Fruit fly (Drosophila melanogaster) whole organism, embryonic: Measurements from ENCODE around the gene senju.

Experiments
- B-H2 ChIP-seq: fragments of 200-800 bp; sonication (Bioruptor generic); optimal IDR thresholded peaks from 2 replicates; lab custom pipeline; 2018; ENCODE audit warnings: missing biosample characterization, mild to moderate bottlenecking, missing genetic modification characterization
- BtbVII ChIP-seq: fragments of 200-800 bp; sonication (Bioruptor generic); optimal IDR thresholded peaks from 3 replicates; lab custom pipeline; 2017; ENCODE audit warnings: missing biosample characterization, mild to moderate bottlenecking, missing genetic modification characterization
- CG10209 ChIP-seq: fragments of 200-800 bp; sonication (Bioruptor generic); optimal IDR thresholded peaks from 3 replicates; lab custom pipeline; 2017; ENCODE audit warnings: missing biosample characterization, mild to moderate bottlenecking, missing genetic modification characterization, missing genetic modification reagents
- CG10274 ChIP-seq: fragments of 200-800 bp; sonication (Bioruptor generic); optimal IDR thresholded peaks from 3 replicates; lab custom pipeline; 2017; ENCODE audit warnings: missing biosample characterization, mild to moderate bottlenecking, missing genetic modification characterization
- CG10565 ChIP-seq: fragments of 200-800 bp; sonication (Bioruptor generic); optimal IDR thresholded peaks from 3 replicates; lab custom pipeline; 2016; ENCODE audit warnings: missing biosample characterization, mild to moderate bottlenecking, missing genetic modification characterization
- CG14860 ChIP-seq: fragments of 200-800 bp; sonication (Bioruptor generic); IDR thresholded peaks from 3 replicates; pipeline ENCODE4 v1.3.6; 2022; ENCODE audit warnings: missing biosample characterization, missing genetic modification characterization; ENCODE audit not compliant: partially characterized antibody
- CG15514 ChIP-seq: fragments of 200-800 bp; sonication (Bioruptor generic); optimal IDR thresholded peaks from 3 replicates; lab custom pipeline; 2017; ENCODE audit warnings: missing biosample characterization, missing genetic modification characterization, mild to moderate bottlenecking, moderate library complexity, missing genetic modification reagents
- CG17186 ChIP-seq: fragments of 200-800 bp; sonication (Bioruptor generic); optimal IDR thresholded peaks from 3 replicates; lab custom pipeline; 2017; ENCODE audit warnings: missing biosample characterization, missing genetic modification reagents, missing genetic modification characterization
- CG17612 ChIP-seq: fragments of 200-800 bp; sonication (Bioruptor generic); IDR thresholded peaks from 2 replicates; pipeline ENCODE4 v1.3.6; 2022; ENCODE audit warnings: missing biosample characterization, missing genetic modification characterization
- CG17802 ChIP-seq: fragments of 200-800 bp; sonication (Bioruptor generic); optimal IDR thresholded peaks from 2 replicates; lab custom pipeline; 2018; ENCODE audit warnings: missing biosample characterization, mild to moderate bottlenecking, missing genetic modification characterization, moderate library complexity
- CG18476 ChIP-seq: fragments of 200-800 bp; sonication (Bioruptor generic); optimal IDR thresholded peaks from 2 replicates; lab custom pipeline; 2016; ENCODE audit warnings: missing biosample characterization, mild to moderate bottlenecking, missing genetic modification characterization
- CG30020 ChIP-seq: fragments of 200-800 bp; optimal IDR thresholded peaks from 2 replicates; lab custom pipeline; 2019; ENCODE audit warnings: missing biosample characterization, mild to moderate bottlenecking, missing genetic modification characterization, moderate library complexity
- CG33213 ChIP-seq: fragments of 200-800 bp; sonication (Bioruptor generic); optimal IDR thresholded peaks from 3 replicates; lab custom pipeline; 2016; ENCODE audit warnings: missing biosample characterization, missing genetic modification characterization
- CG34376 ChIP-seq: fragments of 200-800 bp; sonication (Bioruptor generic); optimal IDR thresholded peaks from 2 replicates; lab custom pipeline; 2018; ENCODE audit warnings: missing biosample characterization, mild to moderate bottlenecking, missing genetic modification characterization
- CG3726 ChIP-seq: fragments of 200-800 bp; sonication (Bioruptor generic); IDR thresholded peaks from 3 replicates; pipeline ENCODE4, ENCODE4 v1.3.6; 2022; ENCODE audit warnings: missing biosample characterization, missing genetic modification characterization
- CG4360 ChIP-seq: fragments of 200-800 bp; sonication (Bioruptor generic); IDR thresholded peaks from 2 replicates; pipeline ENCODE4 v1.3.6; 2022; ENCODE audit warnings: missing biosample characterization, missing genetic modification characterization
- CG4707 ChIP-seq: fragments of 200-800 bp; sonication (Bioruptor generic); optimal IDR thresholded peaks from 2 replicates; lab custom pipeline; 2018; ENCODE audit warnings: missing biosample characterization, mild to moderate bottlenecking, missing genetic modification characterization, moderate library complexity
- CG6654 ChIP-seq: fragments of 200-800 bp; sonication (Bioruptor generic); optimal IDR thresholded peaks from 2 replicates; lab custom pipeline; 2017; ENCODE audit warnings: missing biosample characterization, mild to moderate bottlenecking, missing genetic modification characterization
- CG6854 ChIP-seq: fragments of 200-800 bp; sonication (Bioruptor generic); optimal IDR thresholded peaks from 3 replicates; lab custom pipeline; 2017; ENCODE audit warnings: missing biosample characterization, mild to moderate bottlenecking, missing genetic modification characterization
- CG7928 ChIP-seq: fragments of 200-800 bp; sonication (Bioruptor generic); optimal IDR thresholded peaks from 2 replicates; lab custom pipeline; 2017; ENCODE audit warnings: missing biosample characterization, mild to moderate bottlenecking, missing genetic modification characterization
- CG7963 ChIP-seq: fragments of 200-800 bp; sonication (Bioruptor generic); IDR thresholded peaks from 3 replicates; pipeline ENCODE4 v1.3.6; 2022; ENCODE audit warnings: missing biosample characterization, missing genetic modification characterization; ENCODE audit not compliant: partially characterized antibody
- CG8089 ChIP-seq: fragments of 200-800 bp; sonication (Bioruptor generic); optimal IDR thresholded peaks from 3 replicates; lab custom pipeline; 2016; ENCODE audit warnings: missing biosample characterization, missing genetic modification characterization
- CG9437 ChIP-seq: fragments of 200-800 bp; sonication (Bioruptor generic); optimal IDR thresholded peaks from 2 replicates; lab custom pipeline; 2018; ENCODE audit warnings: missing biosample characterization, mild to moderate bottlenecking, missing genetic modification characterization
- CG9797 ChIP-seq: fragments of 200-800 bp; sonication (Bioruptor generic); optimal IDR thresholded peaks from 3 replicates; lab custom pipeline; 2018; ENCODE audit warnings: missing biosample characterization, mild to moderate bottlenecking, missing genetic modification characterization
- CG9817 ChIP-seq: fragments of 200-800 bp; sonication (Bioruptor generic); optimal IDR thresholded peaks from 2 replicates; lab custom pipeline; 2018; ENCODE audit warnings: missing biosample characterization, mild to moderate bottlenecking, missing genetic modification characterization, moderate library complexity
- Chrac-16 ChIP-seq: fragments of 200-800 bp; sonication (Bioruptor generic); optimal IDR thresholded peaks from 3 replicates; lab custom pipeline; 2016; ENCODE audit warnings: missing biosample characterization, missing genetic modification characterization
- Dbx ChIP-seq: fragments of 200-800 bp; sonication (Bioruptor generic); IDR thresholded peaks from 3 replicates; pipeline ENCODE4 v1.3.6; 2022; ENCODE audit warnings: missing biosample characterization, missing genetic modification characterization
- HLH4C ChIP-seq: fragments of 200-800 bp; sonication (Bioruptor generic); IDR thresholded peaks from 3 replicates; pipeline ENCODE4 v1.3.6; 2022; ENCODE audit warnings: missing biosample characterization, missing genetic modification characterization; ENCODE audit not compliant: partially characterized antibody
- Lhr ChIP-seq: fragments of 200-800 bp; sonication (Bioruptor generic); optimal IDR thresholded peaks from 3 replicates; lab custom pipeline; 2017; ENCODE audit warnings: mild to moderate bottlenecking, missing biosample characterization, missing genetic modification reagents, missing genetic modification characterization
- MTF-1 ChIP-seq: fragments of 200-800 bp; sonication (Bioruptor generic); optimal IDR thresholded peaks from 2 replicates; lab custom pipeline; 2018; ENCODE audit warnings: missing biosample characterization, mild to moderate bottlenecking, missing genetic modification characterization, borderline replicate concordance
- Max ChIP-seq: fragments of 200-800 bp; sonication (Bioruptor generic); optimal IDR thresholded peaks from 2 replicates; lab custom pipeline; 2016; ENCODE audit warnings: missing biosample characterization, mild to moderate bottlenecking, missing genetic modification characterization
- Poxn ChIP-seq: fragments of 200-800 bp; sonication (Bioruptor generic); IDR thresholded peaks from 2 replicates; pipeline ENCODE4 v1.3.6; 2022; ENCODE audit warnings: missing biosample characterization, missing genetic modification characterization
- Ssrp ChIP-seq: fragments of 200-800 bp; sonication (Bioruptor generic); optimal IDR thresholded peaks from 2 replicates; lab custom pipeline; 2018; ENCODE audit warnings: missing biosample characterization, mild to moderate bottlenecking, missing genetic modification characterization, moderate library complexity
- Vsx1 ChIP-seq: fragments of 200-800 bp; sonication (Bioruptor generic); optimal IDR thresholded peaks from 2 replicates; lab custom pipeline; 2017; ENCODE audit warnings: missing biosample characterization, mild to moderate bottlenecking, missing genetic modification characterization, missing genetic modification reagents
- aop ChIP-seq: fragments of 200-800 bp; sonication (Bioruptor generic); IDR thresholded peaks from 2 replicates; pipeline ENCODE4 v1.3.6; 2022; ENCODE audit warnings: missing biosample characterization, missing genetic modification characterization
- ato ChIP-seq: fragments of 200-800 bp; sonication (Bioruptor generic); IDR thresholded peaks from 2 replicates; pipeline ENCODE4 v1.3.6; 2022; ENCODE audit warnings: missing biosample characterization, missing genetic modification characterization; ENCODE audit not compliant: partially characterized antibody
- dm ChIP-seq: fragments of 200-800 bp; sonication (Bioruptor generic); optimal IDR thresholded peaks from 3 replicates; lab custom pipeline; 2016; ENCODE audit warnings: missing biosample characterization, missing genetic modification characterization
- ewg ChIP-seq: fragments of 200-800 bp; sonication (Bioruptor generic); optimal IDR thresholded peaks from 3 replicates; lab custom pipeline; 2017; ENCODE audit warnings: mild to moderate bottlenecking, missing biosample characterization, missing genetic modification reagents, missing genetic modification characterization
- hb ChIP-seq: fragments of 200-800 bp; sonication (Bioruptor generic); IDR thresholded peaks from 3 replicates; pipeline ENCODE4 v1.3.6; 2022; ENCODE audit warnings: missing biosample characterization, missing genetic modification characterization; ENCODE audit not compliant: partially characterized antibody
- knrl ChIP-seq: fragments of 200-800 bp; sonication (Bioruptor generic); IDR thresholded peaks from 3 replicates; pipeline ENCODE4 v1.3.6; 2022; ENCODE audit warnings: missing biosample characterization, missing genetic modification characterization; ENCODE audit not compliant: partially characterized antibody
- luna ChIP-seq: fragments of 200-800 bp; sonication (Bioruptor generic); optimal IDR thresholded peaks from 2 replicates; lab custom pipeline; 2016; ENCODE audit warnings: missing biosample characterization, missing genetic modification characterization
- pnt ChIP-seq: fragments of 200-800 bp; sonication (Bioruptor generic); optimal IDR thresholded peaks from 3 replicates; lab custom pipeline; 2016; ENCODE audit warnings: missing biosample characterization, missing genetic modification characterization
- repo ChIP-seq: fragments of 200-800 bp; sonication (Bioruptor generic); optimal IDR thresholded peaks from 2 replicates; lab custom pipeline; 2016; ENCODE audit warnings: missing biosample characterization, missing genetic modification characterization
- schlank ChIP-seq: fragments of 200-800 bp; sonication (Bioruptor generic); optimal IDR thresholded peaks from 2 replicates; lab custom pipeline; 2018; ENCODE audit warnings: missing biosample characterization, mild to moderate bottlenecking, missing genetic modification characterization
- sima ChIP-seq: fragments of 200-800 bp; sonication (Bioruptor generic); optimal IDR thresholded peaks from 2 replicates; lab custom pipeline; 2016; ENCODE audit warnings: missing biosample characterization, missing genetic modification characterization
- sob ChIP-seq: fragments of 200-800 bp; sonication (Bioruptor generic); IDR thresholded peaks from 2 replicates; pipeline ENCODE4 v1.3.6; 2022; ENCODE audit warnings: missing biosample characterization, missing genetic modification characterization
- ttk ChIP-seq: fragments of 200-800 bp; sonication (Bioruptor generic); IDR thresholded peaks from 2 replicates; pipeline ENCODE4 v2.1.2; 2022; ENCODE audit warnings: missing biosample characterization, missing genetic modification characterization
- tup ChIP-seq: fragments of 200-800 bp; sonication (Bioruptor generic); optimal IDR thresholded peaks from 2 replicates; lab custom pipeline; 2016; ENCODE audit warnings: missing biosample characterization, mild to moderate bottlenecking, missing genetic modification characterization, moderate library complexity

Gene senju

DNA sequence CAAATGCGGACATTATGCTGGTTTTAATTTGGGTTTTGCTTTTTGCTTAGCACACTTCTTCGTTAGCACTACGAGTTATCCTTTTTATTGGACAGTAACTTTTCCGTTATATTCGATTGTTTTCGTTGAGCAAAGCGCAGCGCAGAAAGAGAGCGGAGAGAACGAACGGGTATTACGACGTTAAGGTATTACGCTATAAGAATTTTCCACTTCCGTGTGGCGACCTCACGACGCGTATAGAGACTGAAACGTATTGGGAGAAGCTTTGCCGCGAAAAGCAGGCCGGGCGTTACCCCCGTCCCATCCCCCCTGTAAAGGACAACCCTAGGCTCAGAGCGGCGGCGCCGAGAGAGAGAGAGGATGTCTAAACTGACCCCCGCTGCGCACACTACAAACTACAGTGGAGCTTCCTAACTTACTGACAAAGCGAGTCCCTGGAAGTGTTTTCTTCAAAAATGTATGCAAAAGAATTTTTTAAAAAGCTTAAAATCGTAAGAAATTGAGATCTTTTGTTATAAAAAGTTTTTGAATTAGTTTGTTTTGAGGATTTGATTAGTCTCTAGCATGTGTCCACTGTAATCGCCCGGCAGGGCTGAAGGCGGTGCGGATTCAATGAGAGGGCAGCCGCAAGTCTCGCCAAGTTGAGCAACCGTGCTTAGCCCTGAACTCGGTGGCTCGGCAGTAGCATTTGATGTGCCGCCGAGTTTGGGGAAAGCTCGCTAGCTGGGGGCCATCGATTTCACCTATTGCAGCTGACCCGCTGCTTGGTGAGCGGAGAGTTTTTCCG is 47.8 kb upstream of the senju start (continued):
- peak; percentile 24 for TF ChIP-seq CG17186 (GFP tag; lab: Kevin White, UChicago)
- TF ChIP-seq CG33213 (GFP tag; lab: Kevin White, UChicago): peak; percentile 93
- peak; percentile 67 for TF ChIP-seq Lhr (GFP tag; lab: Kevin White, UChicago)
- peak; percentile 96 for TF ChIP-seq CG9817 (tag; lab: Kevin White, UChicago)
- TF ChIP-seq BtbVII (GFP tag; lab: Kevin White, UChicago): peak; percentile 93
- peak; percentile 90 for TF ChIP-seq Chrac-16
- TF ChIP-seq CG17802 (tag; lab: Kevin White, UChicago): peak; percentile 72
- TF ChIP-seq tup (GFP tag; lab: Kevin White, UChicago): peak; percentile 90
- peak; percentile 93 for TF ChIP-seq CG17612 (GFP tag; lab: Robert Waterston, UW)
- peak; percentile 62 for TF ChIP-seq CG10565 (GFP tag; lab: Kevin White, UChicago)
- TF ChIP-seq CG4360: peak; percentile 63
- peak; percentile 80 for TF ChIP-seq CG4707 (GFP tag; lab: Kevin White, UChicago)
- TF ChIP-seq CG14860 (GFP tag; lab: Robert Waterston, UW): no peak
- peak; percentile 85 for TF ChIP-seq Poxn
- peak; percentile 78 for TF ChIP-seq CG10274 (GFP tag; lab: Kevin White, UChicago)
- TF ChIP-seq CG3726 (GFP tag; lab: Robert Waterston, UW): peak; percentile 93
- peak; percentile 93 for TF ChIP-seq CG10209 (GFP tag; lab: Kevin White, UChicago)
- peak; percentile 40 for TF ChIP-seq CG9797 (GFP tag; lab: Kevin White, UChicago)
- peak; percentile 84 for TF ChIP-seq dm (GFP tag; lab: Kevin White, UChicago)
- peak; percentile 98 for TF ChIP-seq Dbx (GFP tag; lab: Robert Waterston, UW)
- TF ChIP-seq CG7963 (GFP tag; lab: Robert Waterston, UW): no peak
- TF ChIP-seq Ssrp: peak; percentile 89
- peak; percentile 87 for TF ChIP-seq CG8089 (GFP tag; lab: Kevin White, UChicago)
- TF ChIP-seq repo (GFP tag; lab: Kevin White, UChicago): peak; percentile 94
- peak; percentile 94 for TF ChIP-seq pnt (GFP tag; lab: Kevin White, UChicago)
- peak; percentile 76 for TF ChIP-seq MTF-1
- peak; percentile 93 for TF ChIP-seq ttk (GFP tag; lab: Robert Waterston, UW)
- peak; percentile 78 for TF ChIP-seq Vsx1 (GFP tag; lab: Kevin White, UChicago)
- TF ChIP-seq CG6654 (GFP tag; lab: Kevin White, UChicago): peak; percentile 76
- TF ChIP-seq sima (GFP tag; lab: Kevin White, UChicago): peak; percentile 87
- no peak for TF ChIP-seq hb (GFP tag; lab: Robert Waterston, UW)
- TF ChIP-seq ewg (GFP tag; lab: Kevin White, UChicago): peak; percentile 97
- TF ChIP-seq ato (GFP tag; lab: Robert Waterston, UW): no peak
- TF ChIP-seq schlank (tag; lab: Kevin White, UChicago): peak; percentile 94
- peak; percentile 61 for TF ChIP-seq CG30020
- peak; percentile 91 for TF ChIP-seq CG18476 (GFP tag; lab: Kevin White, UChicago)
- peak; percentile 90 for TF ChIP-seq CG9437 (GFP tag; lab: Kevin White, UChicago)
- TF ChIP-seq CG15514 (GFP tag; lab: Kevin White, UChicago): peak; percentile 92
- peak; percentile 94 for TF ChIP-seq CG6854 (GFP tag; lab: Kevin White, UChicago)
- TF ChIP-seq luna (GFP tag; lab: Kevin White, UChicago): peak; percentile 93
- no peak for TF ChIP-seq HLH4C (GFP tag; lab: Robert Waterston, UW)
- TF ChIP-seq knrl: no peak
- peak; percentile 98 for TF ChIP-seq sob (GFP tag; lab: Robert Waterston, UW)
- peak; percentile 80 for TF ChIP-seq CG7928 (GFP tag; lab: Kevin White, UChicago)
- TF ChIP-seq CG34376 (GFP tag; lab: Kevin White, UChicago): peak; percentile 97
- TF ChIP-seq aop: peak; percentile 84
- peak; percentile 85 for TF ChIP-seq Max (GFP tag; lab: Kevin White, UChicago)
- TF ChIP-seq B-H2 (GFP tag; lab: Kevin White, UChicago): peak; percentile 97
